Worm (Caenorhabditis elegans): ENCODE results near the gene C46C2.5.
A peak's percentile ranks its signal among the peaks of the same experiment; 100 is the strongest.

The C46C2.5 gene

ce11 chrIV:9158969-9159800 lies 33.2 kb downstream of the C46C2.5 start, which contains the start of gene pcp-3:
Gene pcp-3 (minus strand): TSS chrIV:9159019.
- TF ChIP-seq nhr-6 (tag; optimal IDR thresholded peaks at IDR 0.05) (no peak), sma-9 (GFP tag; optimal IDR thresholded peaks at IDR 0.05) (peak; percentile 63), sma-9 (tag; optimal IDR thresholded peaks at IDR 0.05) (no peak), fos-1 (tag; optimal IDR thresholded peaks at IDR 0.05) (peak; percentile 99), gmeb-1 (tag; optimal IDR thresholded peaks at IDR 0.05) (peak; percentile 15)

ce11 chrIV:9154263-9154662 lies 38.2 kb downstream of the C46C2.5 start, which contains the start of gene F23B2.10:
Gene F23B2.10 (minus strand): TSS chrIV:9154363.
- TF ChIP-seq skn-1 (tag; optimal IDR thresholded peaks at IDR 0.05) (no peak), ama-1 (optimal IDR thresholded peaks at IDR 0.05) (no peak), mdl-1 (tag; optimal IDR thresholded peaks at IDR 0.05) (no peak), nhr-6 (tag; optimal IDR thresholded peaks at IDR 0.05) (no peak), dmd-4 (tag; optimal IDR thresholded peaks at IDR 0.05) (no peak), ceh-16 (tag; optimal IDR thresholded peaks at IDR 0.05) (no peak), R02D3.7 (tag; optimal IDR thresholded peaks at IDR 0.05) (no peak), nhr-77 (tag; optimal IDR thresholded peaks at IDR 0.05) (no peak), nhr-11 (tag; optimal IDR thresholded peaks at IDR 0.05) (no peak), crh-2 (tag; optimal IDR thresholded peaks at IDR 0.05) (no peak), gmeb-1 (tag; optimal IDR thresholded peaks at IDR 0.05) (no peak)

- TF ChIP-seq ztf-4 (tag; optimal IDR thresholded peaks at IDR 0.05): no peak
- no peak for TF ChIP-seq nhr-129 (tag; optimal IDR thresholded peaks at IDR 0.05)
- TF ChIP-seq nhr-77 (tag; optimal IDR thresholded peaks at IDR 0.05): no peak
- TF ChIP-seq nhr-23 (tag; optimal IDR thresholded peaks at IDR 0.05): no peak
- TF ChIP-seq blmp-1 (tag; optimal IDR thresholded peaks at IDR 0.05; ENCODE audit: insufficient read depth): no peak
- TF ChIP-seq alr-1 (tag; optimal IDR thresholded peaks at IDR 0.05): no peak
- TF ChIP-seq mab-5 (tag; optimal IDR thresholded peaks at IDR 0.05): no peak
- TF ChIP-seq elt-1 (tag; optimal IDR thresholded peaks at IDR 0.05): no peak
- no peak for TF ChIP-seq sma-3 (GFP tag; optimal IDR thresholded peaks at IDR 0.05)
Observed at ce11 chrIV:9150175-9150574, 42.2 kb downstream of the C46C2.5 start, which contains the start of gene F23B2.7. Gene F23B2.7 (plus strand): TSS chrIV:9150475.

ce11 chrIV:9146819-9147518 lies 45.5 kb downstream of the C46C2.5 start, which contains the start of the genes rpb-12 and aly-2:
Gene rpb-12 (minus strand): TSS chrIV:9146869.
Gene aly-2 (plus strand): TSS chrIV:9147468.
- peak; percentile 9 for TF ChIP-seq sma-3 (GFP tag; optimal IDR thresholded peaks at IDR 0.05)
- TF ChIP-seq lin-11 (tag; optimal IDR thresholded peaks at IDR 0.05): peak; percentile 35
- no peak for TF ChIP-seq ama-1 (optimal IDR thresholded peaks at IDR 0.05)
- TF ChIP-seq egl-27 (tag; optimal IDR thresholded peaks at IDR 0.05): peak; percentile 11
- TF ChIP-seq nhr-129 (tag; optimal IDR thresholded peaks at IDR 0.05): peak; percentile 62
- no peak for TF ChIP-seq alr-1 (tag; optimal IDR thresholded peaks at IDR 0.05)
- TF ChIP-seq lsy-2 (tag; optimal IDR thresholded peaks at IDR 0.05): peak; percentile 35 to 73
- TF ChIP-seq zag-1 (tag; optimal IDR thresholded peaks at IDR 0.05): no peak
- no peak for TF ChIP-seq aly-2 (tag; optimal IDR thresholded peaks at IDR 0.05)
- no peak for TF ChIP-seq mdl-1 (tag; optimal IDR thresholded peaks at IDR 0.05)
- TF ChIP-seq gmeb-1 (tag; optimal IDR thresholded peaks at IDR 0.05): peak; percentile 60
- TF ChIP-seq unc-55 (GFP tag; optimal IDR thresholded peaks at IDR 0.05): peak; percentile 85
- TF ChIP-seq C34F6.9 (tag; optimal IDR thresholded peaks at IDR 0.05): peak; percentile 75
- TF ChIP-seq sem-4 (tag; optimal IDR thresholded peaks at IDR 0.05): peak; percentile 39
- TF ChIP-seq nhr-6 (tag; optimal IDR thresholded peaks at IDR 0.05): peak; percentile 45
- TF ChIP-seq nhr-12 (tag; optimal IDR thresholded peaks at IDR 0.05): no peak
- peak; percentile 57 for TF ChIP-seq lin-13 (GFP tag; optimal IDR thresholded peaks at IDR 0.05)
- TF ChIP-seq snpc-4 (tag; optimal IDR thresholded peaks at IDR 0.05): peak; percentile 28
- no peak for TF ChIP-seq ZK546.5 (tag; optimal IDR thresholded peaks at IDR 0.05)
- peak; percentile 65 for TF ChIP-seq crh-2 (tag; optimal IDR thresholded peaks at IDR 0.05)
- peak; percentile 33 for TF ChIP-seq fos-1 (tag; optimal IDR thresholded peaks at IDR 0.05)
